Worm (Caenorhabditis elegans) whole organism, early embryonic: ENCODE measurements around the gene bus-4.

Experiments
- B0310.2 ChIP-seq: sonication (generic microtip); optimal IDR thresholded peaks from 2 replicates; lab custom pipeline; 2016; ENCODE audit warnings: mild to moderate bottlenecking, missing genetic modification characterization, missing compliant biosample characterization
- aly-1 ChIP-seq: sonication (generic microtip); optimal IDR thresholded peaks from 2 replicates; lab custom pipeline; 2016; ENCODE audit warnings: missing genetic modification characterization, missing compliant biosample characterization
- ama-1 ChIP-seq: fragments of 150-350 bp; optimal IDR thresholded peaks from 2 replicates; lab custom pipeline; 2014
- ceh-13 ChIP-seq: fragments of 200-800 bp; sonication (Bioruptor generic); optimal IDR thresholded peaks from 2 replicates; lab custom pipeline; 2018; ENCODE audit warnings: mild to moderate bottlenecking, missing genetic modification characterization, missing compliant biosample characterization
- ceh-36 ChIP-seq: sonication (generic microtip); optimal IDR thresholded peaks from 2 replicates; lab custom pipeline; 2016; ENCODE audit warnings: missing genetic modification characterization, inconsistent platforms, missing compliant biosample characterization
- ets-7 ChIP-seq: sonication (generic microtip); optimal IDR thresholded peaks from 2 replicates; lab custom pipeline; 2016; ENCODE audit warnings: missing genotype, missing genetic modification characterization, missing compliant biosample characterization
- flt-1 ChIP-seq: fragments of 200-800 bp; sonication (Bioruptor generic); IDR thresholded peaks from 2 replicates; pipeline ENCODE4 v1.3.6; 2022; ENCODE audit warnings: missing genetic modification characterization, missing compliant biosample characterization
- hmg-4 ChIP-seq: fragments of 200-800 bp; sonication (Bioruptor generic); optimal IDR thresholded peaks from 2 replicates; lab custom pipeline; 2018; ENCODE audit warnings: mild to moderate bottlenecking, missing genetic modification characterization, missing compliant biosample characterization
- hnd-1 ChIP-seq: sonication (generic microtip); optimal IDR thresholded peaks from 2 replicates; lab custom pipeline; 2016; ENCODE audit warnings: missing genetic modification characterization, missing compliant biosample characterization
- pes-1 ChIP-seq: fragments of 200-800 bp; sonication (Bioruptor generic); IDR thresholded peaks from 2 replicates; pipeline ENCODE4 v1.3.6; 2022; ENCODE audit warnings: missing genetic modification reagents, missing genetic modification characterization, missing compliant biosample characterization
- scrt-1 ChIP-seq: fragments of 200-800 bp; sonication (Bioruptor generic); IDR thresholded peaks from 2 replicates; pipeline ENCODE4 v1.3.6; 2022; ENCODE audit warnings: missing genetic modification characterization, missing compliant biosample characterization
- tbx-11 ChIP-seq: fragments of 200-800 bp; sonication (Bioruptor generic); IDR thresholded peaks from 2 replicates; pipeline ENCODE4 v1.3.6; 2022; ENCODE audit warnings: missing genetic modification characterization, missing compliant biosample characterization
- tbx-37 ChIP-seq: fragments of 200-800 bp; sonication (Bioruptor generic); conservative IDR thresholded peaks from 2 replicates; pipeline ENCODE4 v1.3.6; 2022; ENCODE audit warnings: missing genetic modification reagents, missing genetic modification characterization, missing compliant biosample characterization
- tra-4 ChIP-seq: sonication (generic microtip); optimal IDR thresholded peaks from 2 replicates; lab custom pipeline; 2017; ENCODE audit warnings: missing genetic modification characterization, missing compliant biosample characterization

DNA sequence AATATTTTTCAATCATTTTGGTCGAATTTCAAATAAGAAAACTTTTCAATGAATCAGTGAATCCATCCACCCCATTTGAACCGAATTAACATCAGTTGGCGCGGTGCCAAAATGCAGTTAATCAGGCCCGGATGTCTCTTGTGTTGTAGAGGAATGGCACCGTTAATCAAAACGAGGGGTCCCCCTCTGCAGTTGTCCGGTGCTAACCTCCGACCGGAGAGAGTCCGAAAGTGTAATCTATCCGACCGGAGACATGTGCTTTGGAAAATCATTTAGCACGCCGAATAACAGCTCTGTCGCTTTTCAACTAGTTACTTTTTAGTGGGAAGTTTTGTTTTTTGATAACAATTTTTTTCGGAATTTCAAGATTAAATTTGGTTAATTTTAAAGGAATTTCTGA, 42.8 kb upstream of the bus-4 start:
- TF ChIP-seq ama-1 (no peak), pes-1 (GFP tag; lab: Robert Waterston, UW) (no peak), aly-1 (tag; lab: Kevin White, UChicago) (no peak), flt-1 (GFP tag; lab: Robert Waterston, UW) (no peak), tra-4 (tag; lab: Kevin White, UChicago) (no peak), ets-7 (tag; lab: Kevin White, UChicago) (no peak), tbx-37 (GFP tag; lab: Robert Waterston, UW) (no peak), hnd-1 (tag; lab: Kevin White, UChicago) (no peak), tbx-11 (GFP tag; lab: Robert Waterston, UW) (no peak), B0310.2 (tag; lab: Kevin White, UChicago) (no peak), hmg-4 (no peak), ceh-36 (no peak), ceh-13 (no peak), scrt-1 (GFP tag; lab: Robert Waterston, UW) (no peak)
